Fruit fly (Drosophila melanogaster): ENCODE data around the gene sturkopf.

sturkopf gene

DNA sequence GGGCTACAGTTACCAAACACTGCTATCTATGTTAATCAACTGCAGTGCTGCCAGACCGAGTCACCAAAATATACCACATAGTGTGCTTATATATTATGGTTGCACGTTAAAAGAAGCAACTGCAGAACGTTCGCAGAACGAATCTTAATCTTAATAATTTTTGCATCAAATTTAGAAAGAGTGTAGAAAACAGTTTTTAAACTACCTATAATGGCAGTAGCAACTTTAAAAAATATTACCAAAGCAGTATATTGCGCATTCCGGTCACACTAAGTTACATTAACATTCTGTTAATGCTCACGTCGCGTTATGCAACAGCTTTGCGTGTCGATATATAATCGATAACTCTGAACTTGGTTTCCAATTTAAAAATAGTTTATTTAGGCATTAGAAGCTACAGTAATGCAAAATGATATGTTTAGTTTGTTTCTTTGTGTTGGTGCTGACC is 29.0 kb upstream of the sturkopf start, which contains the start of gene indra (continued):
- TF ChIP-seq tx (GFP tag; optimal IDR thresholded peaks at IDR 0.05) (peak; percentile 45), gt (GFP tag; IDR thresholded peaks at IDR 0.05) (no peak), gsb-n (tag; optimal IDR thresholded peaks at IDR 0.05) (no peak), lmd (GFP tag; IDR thresholded peaks at IDR 0.05) (peak; percentile 37; the same call in 1 of the 2 replicates), HLHmδ (GFP tag; optimal IDR thresholded peaks at IDR 0.05) (no peak), GATAe (GFP tag; conservative IDR thresholded peaks at IDR 0.05) (no peak), fd64A (GFP tag; optimal IDR thresholded peaks at IDR 0.05) (no peak), CG11085 (GFP tag; IDR thresholded peaks at IDR 0.05) (no peak), zen2 (GFP tag; IDR thresholded peaks at IDR 0.05; ENCODE audit: partially characterized antibody) (no peak), Mrtf (GFP tag; IDR thresholded peaks at IDR 0.05) (no peak), CG32767 (GFP tag; IDR thresholded peaks at IDR 0.05) (no peak), CG4424 (GFP tag; optimal IDR thresholded peaks at IDR 0.05) (peak; percentile 6), fd3F (GFP tag; optimal IDR thresholded peaks at IDR 0.05) (peak; percentile 11), CG7357 (GFP tag; IDR thresholded peaks at IDR 0.05) (no peak), CG8478 (optimal IDR thresholded peaks at IDR 0.05) (no peak), gro (GFP tag; optimal IDR thresholded peaks at IDR 0.05) (peak; percentile 37), unpg (GFP tag; optimal IDR thresholded peaks at IDR 0.05) (peak; percentile 56), CG5180 (GFP tag; optimal IDR thresholded peaks at IDR 0.05) (no peak), gem (tag; optimal IDR thresholded peaks at IDR 0.05) (peak; percentile 73), CG7963 (GFP tag; IDR thresholded peaks at IDR 0.05; ENCODE audit: partially characterized antibody) (peak; percentile 27; the same call in 1 of the 3 replicates), Mad (GFP tag; optimal IDR thresholded peaks at IDR 0.05) (peak; percentile 58), kni (GFP tag; optimal IDR thresholded peaks at IDR 0.05) (no peak), caup (GFP tag; optimal IDR thresholded peaks at IDR 0.05; ENCODE audit: severe bottlenecking) (peak; percentile 24), eyg (GFP tag; optimal IDR thresholded peaks at IDR 0.05) (peak; percentile 14), NFAT (GFP tag; IDR thresholded peaks at IDR 0.05) (no peak), grau (tag; optimal IDR thresholded peaks at IDR 0.05) (peak; percentile 70), CG7556 (GFP tag; optimal IDR thresholded peaks at IDR 0.05) (peak; percentile 23), Rx (GFP tag; IDR thresholded peaks at IDR 0.05) (0 out of 2 replicates have a peak, but pooled peaks have one; percentile 24), CG31441 (GFP tag; IDR thresholded peaks at IDR 0.05) (no peak; the same call in 1 of the 2 replicates), Dip3 (GFP tag; optimal IDR thresholded peaks at IDR 0.05) (peak; percentile 59), Sox102F (GFP tag; optimal IDR thresholded peaks at IDR 0.05) (no peak), tup (GFP tag; optimal IDR thresholded peaks at IDR 0.05) (no peak), CG12942 (GFP tag; optimal IDR thresholded peaks at IDR 0.05) (peak; percentile 36), CG12769 (tag; optimal IDR thresholded peaks at IDR 0.05) (no peak), CG12155 (GFP tag; optimal IDR thresholded peaks at IDR 0.05) (peak; percentile 57), Dek (tag; optimal IDR thresholded peaks at IDR 0.05) (no peak), CTCF (GFP tag; optimal IDR thresholded peaks at IDR 0.05) (no peak), Usf (GFP tag; optimal IDR thresholded peaks at IDR 0.05) (peak; percentile 8), al (GFP tag; IDR thresholded peaks at IDR 0.05) (0 out of 2 replicates have a peak, but pooled peaks have one; percentile 26), CG12744 (GFP tag; optimal IDR thresholded peaks at IDR 0.05) (peak; percentile 25), Med (GFP tag) (peak; percentile 93), ftz-f1 (GFP tag; optimal IDR thresholded peaks at IDR 0.05) (no peak), vfl (GFP tag; optimal IDR thresholded peaks at IDR 0.05) (peak; percentile 13), CG3281 (GFP tag; optimal IDR thresholded peaks at IDR 0.05) (peak; percentile 21), CG4820 (GFP tag; optimal IDR thresholded peaks at IDR 0.05) (peak; percentile 36), CG15073 (GFP tag; optimal IDR thresholded peaks at IDR 0.05) (no peak), CG16815 (GFP tag; optimal IDR thresholded peaks at IDR 0.05) (peak; percentile 9), CG11504 (tag; optimal IDR thresholded peaks at IDR 0.05) (no peak), pan (optimal IDR thresholded peaks at IDR 0.05) (no peak), pan (GFP tag; optimal IDR thresholded peaks at IDR 0.05 in 1 of 2, IDR thresholded peaks at IDR 0.05 in 1 of 2) (no peak), ssp (GFP tag; IDR thresholded peaks at IDR 0.05) (no peak), Mes4 (GFP tag; optimal IDR thresholded peaks at IDR 0.05) (peak; percentile 49)

Measured in whole organism, embryonic.